Worm (Caenorhabditis elegans): ENCODE measurements around the gene B0365.9.

ce11 chrV:13083751-13084672, 49.4 kb downstream of the B0365.9 start:
- no peak for TF ChIP-seq pqm-1 (tag; optimal IDR thresholded peaks at IDR 0.05)
- TF ChIP-seq hlh-30 (tag; optimal IDR thresholded peaks at IDR 0.05; ENCODE audit: insufficient read depth), result no peak
- TF ChIP-seq K09A11.1 (tag; optimal IDR thresholded peaks at IDR 0.05; ENCODE audit: insufficient read depth), result no peak
- TF ChIP-seq dve-1 (tag; optimal IDR thresholded peaks at IDR 0.05), result no peak
- TF ChIP-seq sox-2 (GFP tag; IDR thresholded peaks at IDR 0.05), result no peak
- TF ChIP-seq fkh-10 (GFP tag; optimal IDR thresholded peaks at IDR 0.05), result no peak
- TF ChIP-seq dmd-4 (tag; optimal IDR thresholded peaks at IDR 0.05; ENCODE audit: borderline replicate concordance), result no peak
- TF ChIP-seq ceh-24 (tag; optimal IDR thresholded peaks at IDR 0.05), result no peak
